Worm (Caenorhabditis elegans): Measurements from ENCODE around the gene Y69E1A.3.

Gene Y69E1A.3

ce11 chrIV:10935853-10936491 lies 16.1 kb upstream of the Y69E1A.3 start, which contains the start of gene lgg-2 (continued):
- TF ChIP-seq madf-9 (GFP tag; conservative IDR thresholded peaks at IDR 0.05) (peak; percentile 25; the same call in 1 of the 2 replicates), R02D3.7 (tag; optimal IDR thresholded peaks at IDR 0.05) (no peak), zfp-3 (GFP tag; conservative IDR thresholded peaks at IDR 0.05) (peak; percentile 89), lin-15B (tag; optimal IDR thresholded peaks at IDR 0.05) (no peak), sdz-12 (GFP tag; optimal IDR thresholded peaks at IDR 0.05) (no peak), set-16 (GFP tag; IDR thresholded peaks at IDR 0.05) (peak; percentile 76), ctbp-1 (GFP tag; IDR thresholded peaks at IDR 0.05) (peak; percentile 87), dmd-6 (GFP tag; IDR thresholded peaks at IDR 0.05) (peak; percentile 97), mdt-29 (GFP tag; IDR thresholded peaks at IDR 0.05) (peak; percentile 93), ztf-11 (tag; optimal IDR thresholded peaks at IDR 0.05) (no peak), hlh-11 (tag; optimal IDR thresholded peaks at IDR 0.05) (peak; percentile 100), ztf-7 (tag; optimal IDR thresholded peaks at IDR 0.05) (peak; percentile 85), duxl-1 (tag; optimal IDR thresholded peaks at IDR 0.05; ENCODE audit: poor library complexity) (peak; percentile 69), hmg-1.1 (GFP tag; IDR thresholded peaks at IDR 0.05) (peak; percentile 87), vab-7 (GFP tag; IDR thresholded peaks at IDR 0.05) (no peak), mxl-2 (GFP tag; conservative IDR thresholded peaks at IDR 0.05) (0 out of 2 replicates have a peak, but pooled peaks have one; percentile 31), nhr-28 (tag; optimal IDR thresholded peaks at IDR 0.05) (peak; percentile 96), nhr-6 (tag; optimal IDR thresholded peaks at IDR 0.05) (peak; percentile 97), F26F4.8 (GFP tag; conservative IDR thresholded peaks at IDR 0.05) (no peak), nhr-11 (tag; optimal IDR thresholded peaks at IDR 0.05) (peak; percentile 97), lsy-2 (tag; optimal IDR thresholded peaks at IDR 0.05) (peak; percentile 88 to 95), fos-1 (tag; optimal IDR thresholded peaks at IDR 0.05) (no peak), dpl-1 (GFP tag; optimal IDR thresholded peaks at IDR 0.05) (peak; percentile 66), ceh-28 (tag; optimal IDR thresholded peaks at IDR 0.05) (peak; percentile 75), zip-2 (tag; optimal IDR thresholded peaks at IDR 0.05) (no peak), nhr-42 (GFP tag; IDR thresholded peaks at IDR 0.05) (peak; percentile 87), snpc-4 (tag; optimal IDR thresholded peaks at IDR 0.05) (no peak), Y48G9A.11 (GFP tag; IDR thresholded peaks at IDR 0.05) (no peak), snpc-1.2 (GFP tag; IDR thresholded peaks at IDR 0.05) (no peak), ceh-82 (tag; optimal IDR thresholded peaks at IDR 0.05) (no peak), egl-43 (GFP tag; IDR thresholded peaks at IDR 0.05) (peak; percentile 65; the same call in 1 of the 2 replicates), ceh-44 (GFP tag; IDR thresholded peaks at IDR 0.05) (no peak), zag-1 (tag; optimal IDR thresholded peaks at IDR 0.05) (peak; percentile 26)

ce11 chrIV:10936906-10937540 lies 15.1 kb upstream of the Y69E1A.3 start, which contains the start of gene fic-1:
fic-1 (plus strand) TSS chrIV:10937454.
- TF ChIP-seq zag-1 (tag; optimal IDR thresholded peaks at IDR 0.05) (no peak), snpc-1.2 (GFP tag; IDR thresholded peaks at IDR 0.05) (no peak), dpl-1 (GFP tag; optimal IDR thresholded peaks at IDR 0.05) (peak; percentile 53), ctbp-1 (GFP tag; IDR thresholded peaks at IDR 0.05) (peak; percentile 54; the same call in 1 of the 2 replicates), zip-11 (GFP tag; IDR thresholded peaks at IDR 0.05) (no peak), lin-1 (GFP tag; IDR thresholded peaks at IDR 0.05) (no peak), ces-1 (GFP tag; optimal IDR thresholded peaks at IDR 0.05) (peak; percentile 92), mes-2 (tag; optimal IDR thresholded peaks at IDR 0.05; ENCODE audit: poor library complexity, severe bottlenecking) (peak; percentile 41), ama-1 (optimal IDR thresholded peaks at IDR 0.05) (no peak), nhr-10 (tag; optimal IDR thresholded peaks at IDR 0.05) (no peak), pha-4 (GFP tag; IDR thresholded peaks at IDR 0.05) (no peak), pha-4 (tag; optimal IDR thresholded peaks at IDR 0.05) (peak; percentile 88), madf-5 (GFP tag; IDR thresholded peaks at IDR 0.05) (no peak), daf-16 (GFP tag; optimal IDR thresholded peaks at IDR 0.05) (peak in 1 of 2 experiments; percentile 26), daf-16 (tag; optimal IDR thresholded peaks at IDR 0.05) (peak; percentile 94), F26F4.8 (GFP tag; conservative IDR thresholded peaks at IDR 0.05) (no peak), ceh-82 (tag; optimal IDR thresholded peaks at IDR 0.05) (no peak), F49E8.2 (tag; optimal IDR thresholded peaks at IDR 0.05; ENCODE audit: borderline replicate concordance) (no peak), daf-8 (GFP tag; IDR thresholded peaks at IDR 0.05) (no peak), Y105C5A.15 (GFP tag; IDR thresholded peaks at IDR 0.05) (no peak), ZK337.2 (GFP tag; IDR thresholded peaks at IDR 0.05) (no peak), nhr-48 (tag; optimal IDR thresholded peaks at IDR 0.05) (no peak), unc-62 (GFP tag; optimal IDR thresholded peaks at IDR 0.05 in 1 of 2) (peak in 1 of 2 experiments; percentile 67), unc-62 (tag; optimal IDR thresholded peaks at IDR 0.05) (no peak)

All from whole organism, L4 larva.